Fruit fly (Drosophila melanogaster): ENCODE measurements around the gene axed.

Gene axed

DNA sequence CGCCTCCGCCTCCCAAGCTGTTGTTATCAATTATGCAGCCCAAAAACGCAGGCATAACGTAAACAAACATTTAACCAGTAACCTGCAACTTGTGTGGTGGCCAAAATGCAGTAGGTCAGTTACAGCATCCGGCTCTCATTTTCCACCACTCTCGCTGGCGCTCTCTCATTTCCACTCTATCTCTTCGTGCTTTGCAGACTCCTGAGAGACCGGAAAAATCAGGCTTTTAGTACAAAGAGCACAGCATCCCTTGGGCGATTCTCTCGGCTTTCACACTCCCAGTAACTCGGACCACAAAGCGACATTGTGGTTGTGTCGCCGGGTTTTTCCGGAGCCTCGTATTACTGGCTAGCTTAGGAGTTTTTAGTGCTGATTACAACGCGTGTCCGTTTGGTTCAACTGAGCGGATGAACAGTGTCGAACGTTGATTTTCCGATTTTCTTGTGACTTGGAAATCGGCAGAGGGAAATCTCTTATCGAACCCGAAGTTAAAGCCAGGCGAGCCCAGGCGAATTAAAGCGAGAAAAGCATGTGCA is 14.6 kb downstream of the axed start, which contains the start of gene GluRIA:
GluRIA (plus strand) TSS at position 364 of the 536 bp plus-strand sequence.
- no peak for TF ChIP-seq sim (GFP tag; IDR thresholded peaks at IDR 0.05)
- TF ChIP-seq sna (GFP tag; IDR thresholded peaks at IDR 0.05; ENCODE audit: partially characterized antibody): no peak
- TF ChIP-seq CG6813 (GFP tag; optimal IDR thresholded peaks at IDR 0.05): no peak
- TF ChIP-seq CG10431 (GFP tag; optimal IDR thresholded peaks at IDR 0.05): no peak
- TF ChIP-seq cwo (GFP tag; optimal IDR thresholded peaks at IDR 0.05): no peak
- no peak for TF ChIP-seq btn (GFP tag; optimal IDR thresholded peaks at IDR 0.05)
- TF ChIP-seq Deaf1 (tag; optimal IDR thresholded peaks at IDR 0.05): peak; percentile 67
- no peak for TF ChIP-seq dm (GFP tag; optimal IDR thresholded peaks at IDR 0.05)
- peak; percentile 55 to 67 for TF ChIP-seq Trl (optimal IDR thresholded peaks at IDR 0.05)
- no peak for TF ChIP-seq Trl (GFP tag; optimal IDR thresholded peaks at IDR 0.05)
- TF ChIP-seq usp (GFP tag; optimal IDR thresholded peaks at IDR 0.05): no peak
- no peak for TF ChIP-seq pum (GFP tag; optimal IDR thresholded peaks at IDR 0.05)
- TF ChIP-seq ap (GFP tag; IDR thresholded peaks at IDR 0.05): no peak
- TF ChIP-seq CG11504 (tag; optimal IDR thresholded peaks at IDR 0.05): no peak
- peak; percentile 44 for TF ChIP-seq Jarid2 (GFP tag; optimal IDR thresholded peaks at IDR 0.05)
- TF ChIP-seq CG9817 (tag; optimal IDR thresholded peaks at IDR 0.05): no peak
- TF ChIP-seq CG14050 (GFP tag; IDR thresholded peaks at IDR 0.05): no peak
- peak; percentile 26 for TF ChIP-seq abd-A (tag; optimal IDR thresholded peaks at IDR 0.05)
- peak; percentile 66; the same call in 1 of the 2 replicates for TF ChIP-seq CG8765 (GFP tag; IDR thresholded peaks at IDR 0.05)
- TF ChIP-seq seq (GFP tag; IDR thresholded peaks at IDR 0.05): peak; percentile 8; the same call in 1 of the 2 replicates
- 0 out of 2 replicates have a peak, but pooled peaks have one; percentile 19 for TF ChIP-seq Oaz (GFP tag; IDR thresholded peaks at IDR 0.05)
- no peak for TF ChIP-seq Hr51 (GFP tag; optimal IDR thresholded peaks at IDR 0.05)
- no peak for TF ChIP-seq CG34422 (GFP tag; IDR thresholded peaks at IDR 0.05)
- TF ChIP-seq Nf-YB (GFP tag; optimal IDR thresholded peaks at IDR 0.05): no peak

DNA sequence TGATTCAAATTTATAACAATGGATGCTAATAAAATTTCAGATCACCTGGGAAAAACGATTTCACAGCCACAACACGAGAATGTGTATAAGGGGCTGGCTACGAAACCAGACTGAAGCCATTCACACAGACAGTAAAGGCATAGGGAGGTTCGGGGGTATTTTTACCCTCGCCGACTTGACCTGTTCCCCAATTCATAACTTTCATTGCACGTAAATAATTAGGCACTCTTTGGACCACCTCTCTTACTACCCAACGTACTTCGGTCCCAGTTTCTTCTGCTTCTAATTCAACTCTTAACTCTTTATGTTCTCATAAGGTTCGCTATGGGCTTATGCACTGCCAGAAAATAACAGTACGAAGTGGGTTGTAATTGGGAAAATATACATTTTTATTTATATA is 56.4 kb downstream of the axed start, which contains the start of gene eIF4E4:
eIF4E4 (minus strand) TSS at position 101 of the 400 bp plus-strand sequence.
- no peak for TF ChIP-seq Hey (tag; optimal IDR thresholded peaks at IDR 0.05)
- no peak for TF ChIP-seq sqz (GFP tag; optimal IDR thresholded peaks at IDR 0.05)
- TF ChIP-seq H2.0 (GFP tag; IDR thresholded peaks at IDR 0.05): no peak
- TF ChIP-seq kni (GFP tag; optimal IDR thresholded peaks at IDR 0.05): no peak

DNA sequence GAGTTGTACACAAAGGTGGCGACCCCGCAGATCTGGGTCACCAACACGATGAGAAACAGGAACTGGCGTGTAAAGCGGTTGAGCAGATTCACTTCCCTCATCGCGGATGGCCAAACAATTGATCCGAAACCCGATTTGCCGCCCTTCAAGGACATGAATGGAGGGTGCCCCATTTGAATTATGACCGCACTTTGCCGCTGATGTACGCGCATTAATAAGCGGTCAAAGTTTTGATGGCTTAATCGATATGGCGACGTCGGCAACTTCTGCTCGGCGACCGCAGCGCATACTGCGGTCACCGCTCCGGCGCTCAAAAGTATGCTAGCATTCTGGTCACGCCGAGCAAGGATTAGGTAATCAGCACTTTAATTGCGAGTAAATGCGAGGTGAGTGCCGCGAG is 58.6 kb downstream of the axed start, which contains the start of gene Grl65a:
Grl65a (minus strand) TSS at position 101 of the 400 bp plus-strand sequence.
- TF ChIP-seq gem (tag; optimal IDR thresholded peaks at IDR 0.05): no peak
- no peak for TF ChIP-seq Atf3 (GFP tag; optimal IDR thresholded peaks at IDR 0.05)
- no peak for TF ChIP-seq CG8281 (tag; optimal IDR thresholded peaks at IDR 0.05)
- TF ChIP-seq lbe (GFP tag; optimal IDR thresholded peaks at IDR 0.05): no peak
- no peak for TF ChIP-seq emc (GFP tag; optimal IDR thresholded peaks at IDR 0.05)
- TF ChIP-seq Sry-β (GFP tag; optimal IDR thresholded peaks at IDR 0.05): no peak
- no peak for TF ChIP-seq pnt (GFP tag; optimal IDR thresholded peaks at IDR 0.05)
- no peak for TF ChIP-seq CG6813 (GFP tag; optimal IDR thresholded peaks at IDR 0.05)
- no peak for TF ChIP-seq CG32532 (GFP tag; IDR thresholded peaks at IDR 0.05)
- no peak for TF ChIP-seq Adf1 (GFP tag; IDR thresholded peaks at IDR 0.05)
- TF ChIP-seq Hr78 (GFP tag; optimal IDR thresholded peaks at IDR 0.05): no peak
- no peak for TF ChIP-seq Dbx (GFP tag; IDR thresholded peaks at IDR 0.05)
- no peak for TF ChIP-seq sd (tag; optimal IDR thresholded peaks at IDR 0.05)
- no peak for TF ChIP-seq vfl (GFP tag; optimal IDR thresholded peaks at IDR 0.05)
- TF ChIP-seq CoRest (tag; optimal IDR thresholded peaks at IDR 0.05): no peak
- TF ChIP-seq CG2129 (GFP tag; IDR thresholded peaks at IDR 0.05; ENCODE audit: partially characterized antibody): no peak
- TF ChIP-seq Ptx1 (GFP tag; IDR thresholded peaks at IDR 0.05): no peak
- TF ChIP-seq sens (GFP tag): no peak
- TF ChIP-seq prd (optimal IDR thresholded peaks at IDR 0.05): no peak
- TF ChIP-seq prd (GFP tag; IDR thresholded peaks at IDR 0.05): no peak
- no peak for TF ChIP-seq CG11696 (GFP tag; IDR thresholded peaks at IDR 0.05)

Data from whole organism, embryonic.